Worm (Caenorhabditis elegans): ENCODE measurements around the gene hsp-25.

- no peak for TF ChIP-seq nhr-77 (tag; optimal IDR thresholded peaks at IDR 0.05)
- TF ChIP-seq skn-1 (tag; optimal IDR thresholded peaks at IDR 0.05) = no peak
- TF ChIP-seq mdl-1 (tag; optimal IDR thresholded peaks at IDR 0.05) = no peak
- TF ChIP-seq ZK546.5 (tag; optimal IDR thresholded peaks at IDR 0.05) = no peak
- TF ChIP-seq snpc-4 (tag; optimal IDR thresholded peaks at IDR 0.05) = no peak
- TF ChIP-seq elt-3 (tag; optimal IDR thresholded peaks at IDR 0.05) = no peak
- TF ChIP-seq ama-1 (optimal IDR thresholded peaks at IDR 0.05) = no peak
Measured at ce11 chrX:6066618-6067017, 27.2 kb upstream of the hsp-25 start.

All from whole organism, L3 larva.